Worm (Caenorhabditis elegans): Measurements from ENCODE around the gene Y54G2A.26.

Gene Y54G2A.26

DNA sequence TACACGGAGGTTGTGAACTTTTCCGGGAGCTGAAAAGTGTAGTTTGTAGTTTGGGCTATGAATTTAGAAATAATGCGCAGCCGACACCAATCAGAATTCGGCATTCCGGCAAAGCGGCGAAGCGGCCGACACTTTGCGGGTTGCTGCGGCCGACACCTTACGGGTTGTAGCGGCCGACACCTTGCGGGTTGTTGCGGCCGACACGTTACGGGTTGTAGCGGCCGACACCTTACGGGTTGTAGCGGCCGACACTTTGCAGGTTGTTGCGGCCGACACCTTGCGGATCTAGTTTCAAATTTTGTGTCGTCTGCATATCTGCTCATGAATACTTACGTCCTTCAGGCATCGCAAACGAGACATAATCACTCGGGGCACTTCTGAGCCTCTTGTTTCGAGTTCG, 28.4 kb downstream of the Y54G2A.26 start:
- TF ChIP-seq W03F9.2 (tag; optimal IDR thresholded peaks at IDR 0.05), result no peak
- no peak for TF ChIP-seq him-1 (tag; optimal IDR thresholded peaks at IDR 0.05)
- no peak for TF ChIP-seq dao-5 (tag; optimal IDR thresholded peaks at IDR 0.05)

DNA sequence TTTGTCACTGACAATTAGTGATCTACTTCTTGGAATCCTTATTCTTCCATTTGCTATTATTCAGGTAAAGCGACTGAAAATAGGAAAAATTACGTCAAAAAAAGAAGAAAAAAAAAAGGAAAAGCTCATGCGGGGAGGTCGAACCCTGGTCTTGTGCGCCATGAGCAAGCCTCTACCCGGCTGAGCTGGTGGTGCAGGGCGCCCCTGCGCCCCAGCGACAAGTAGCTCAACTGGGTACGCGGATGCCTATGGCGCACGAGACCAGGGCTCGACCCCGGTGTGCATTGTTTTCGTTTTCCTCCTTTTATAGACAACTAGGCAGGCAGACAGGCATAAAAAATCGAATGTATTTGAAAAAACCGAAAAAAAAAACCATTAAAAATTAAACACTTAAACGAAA, 35.0 kb downstream of the Y54G2A.26 start:
- TF ChIP-seq dao-5 (tag; optimal IDR thresholded peaks at IDR 0.05), result no peak
- TF ChIP-seq him-1 (tag; optimal IDR thresholded peaks at IDR 0.05), result no peak
- no peak for TF ChIP-seq W03F9.2 (tag; optimal IDR thresholded peaks at IDR 0.05)

DNA sequence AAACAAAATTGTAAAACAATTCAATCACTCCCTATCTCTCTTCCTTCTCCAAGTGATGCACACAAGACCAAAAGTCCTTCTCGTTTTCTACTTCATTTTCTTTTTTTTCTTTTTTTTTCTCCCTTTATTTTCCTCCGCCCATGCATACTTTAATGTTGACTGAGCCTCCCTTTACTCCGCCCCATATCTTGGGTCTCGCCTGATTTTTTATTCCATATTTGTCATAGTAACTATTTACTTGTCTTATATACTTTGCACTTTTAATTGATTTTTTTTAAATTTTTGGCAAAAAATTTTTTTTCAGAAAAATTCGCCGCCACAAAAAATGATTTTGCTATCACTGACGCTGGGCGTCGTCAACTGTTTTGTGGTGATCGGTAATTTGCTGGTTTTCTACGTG, 35.5 kb downstream of the Y54G2A.26 start, which contains the start of gene ser-6:
Gene ser-6, plus strand, starts transcription at position 301 of the 400 bp plus-strand sequence.
- TF ChIP-seq him-1 (tag; optimal IDR thresholded peaks at IDR 0.05) (no peak), W03F9.2 (tag; optimal IDR thresholded peaks at IDR 0.05) (no peak), dao-5 (tag; optimal IDR thresholded peaks at IDR 0.05) (no peak)

Data from whole organism, L4/young adult.